Fruit fly (Drosophila melanogaster) whole organism, prepupa: ENCODE measurements around the gene emc.

Source experiments
- CG32006 ChIP-seq: fragments of 200-800 bp; sonication (Bioruptor generic); optimal IDR thresholded peaks from 3 replicates; lab custom pipeline; 2017; ENCODE audit warnings: missing biosample characterization, mild to moderate bottlenecking, missing genetic modification characterization
- CG34406 ChIP-seq: fragments of 200-800 bp; sonication (Bioruptor generic); optimal IDR thresholded peaks from 3 replicates; lab custom pipeline; 2016; ENCODE audit warnings: missing biosample characterization, missing genetic modification characterization
- CG6163 ChIP-seq: fragments of 200-800 bp; sonication (Bioruptor generic); IDR thresholded peaks from 3 replicates; pipeline ENCODE4 v1.3.6; 2022; ENCODE audit warnings: missing biosample characterization, missing genetic modification characterization
- CG6808 ChIP-seq: fragments of 200-800 bp; sonication (Bioruptor generic); optimal IDR thresholded peaks from 3 replicates; lab custom pipeline; 2017; ENCODE audit warnings: missing biosample characterization, missing genetic modification characterization, mild to moderate bottlenecking, moderate library complexity, missing genetic modification reagents
- CG6854 ChIP-seq: fragments of 200-800 bp; sonication (Bioruptor generic); optimal IDR thresholded peaks from 2 replicates; lab custom pipeline; 2017; ENCODE audit warnings: missing biosample characterization, mild to moderate bottlenecking, missing genetic modification characterization
- CG7368 ChIP-seq: fragments of 200-800 bp; sonication (Bioruptor generic); optimal IDR thresholded peaks from 3 replicates; lab custom pipeline; 2016; ENCODE audit warnings: missing biosample characterization, missing genetic modification characterization
- CG8319 ChIP-seq: fragments of 200-800 bp; sonication (Bioruptor generic); optimal IDR thresholded peaks from 3 replicates; lab custom pipeline; 2016; ENCODE audit warnings: missing biosample characterization, missing genetic modification characterization
- CG9139 ChIP-seq: fragments of 200-800 bp; sonication (Bioruptor generic); optimal IDR thresholded peaks from 3 replicates; lab custom pipeline; 2017; ENCODE audit warnings: missing biosample characterization, mild to moderate bottlenecking, missing genetic modification characterization
- Eip75B ChIP-seq: fragments of 200-800 bp; sonication (Bioruptor generic); optimal IDR thresholded peaks from 3 replicates; lab custom pipeline; 2016; ENCODE audit warnings: missing biosample characterization, missing genetic modification characterization
- Gug ChIP-seq: fragments of 200-800 bp; sonication (Bioruptor generic); IDR thresholded peaks from 2 replicates; pipeline ENCODE4 v1.3.6; 2022; ENCODE audit warnings: missing biosample characterization, missing genetic modification characterization
- Hr4 ChIP-seq: fragments of 200-800 bp; sonication (Bioruptor generic); optimal IDR thresholded peaks from 3 replicates; lab custom pipeline; 2016; ENCODE audit warnings: missing biosample characterization, missing genetic modification characterization
- Met ChIP-seq: fragments of 200-800 bp; sonication (Bioruptor generic); optimal IDR thresholded peaks from 3 replicates; lab custom pipeline; 2016; ENCODE audit warnings: missing biosample characterization, missing genetic modification characterization
- Smox ChIP-seq: fragments of 200-800 bp; sonication (Bioruptor generic); optimal IDR thresholded peaks from 3 replicates; lab custom pipeline; 2016; ENCODE audit warnings: missing biosample characterization, missing genetic modification characterization
- Sox102F ChIP-seq: fragments of 200-800 bp; sonication (Bioruptor generic); optimal IDR thresholded peaks from 2 replicates; lab custom pipeline; 2016; ENCODE audit warnings: missing biosample characterization, mild to moderate bottlenecking, missing genetic modification characterization
- cyc ChIP-seq: fragments of 200-800 bp; sonication (Bioruptor generic); optimal IDR thresholded peaks from 3 replicates; lab custom pipeline; 2016; ENCODE audit warnings: missing biosample characterization, missing genetic modification characterization
- dsx ChIP-seq: fragments of 200-800 bp; optimal IDR thresholded peaks from 3 replicates; lab custom pipeline; 2019; ENCODE audit warnings: missing biosample characterization, mild to moderate bottlenecking, missing genetic modification characterization, moderate library complexity; ENCODE audit not compliant: poor library complexity, severe bottlenecking
- eg ChIP-seq: fragments of 200-800 bp; sonication (Bioruptor generic); IDR thresholded peaks from 3 replicates; pipeline ENCODE4 v1.3.6; 2022; ENCODE audit warnings: missing biosample characterization, missing genetic modification characterization
- fkh ChIP-seq: fragments of 200-800 bp; sonication (Bioruptor generic); optimal IDR thresholded peaks from 3 replicates; lab custom pipeline; 2017; ENCODE audit warnings: missing biosample characterization, mild to moderate bottlenecking, missing genetic modification characterization, moderate library complexity
- net ChIP-seq: fragments of 200-800 bp; sonication (Bioruptor generic); optimal IDR thresholded peaks from 3 replicates; lab custom pipeline; 2016; ENCODE audit warnings: missing biosample characterization, missing genetic modification characterization
- ss ChIP-seq, 2 experiments: fragments of 200-800 bp; sonication (Bioruptor generic); optimal IDR thresholded peaks; 2 replicates in 1 of 2; 3 replicates in 1 of 2; lab custom pipeline; 2017 to 2018; ENCODE audit warnings: mild to moderate bottlenecking in 2 of 2, missing biosample characterization in 2 of 2, missing genetic modification characterization in 2 of 2, moderate library complexity in 1 of 2
- vri ChIP-seq: fragments of 200-800 bp; sonication (Bioruptor generic); optimal IDR thresholded peaks from 3 replicates; lab custom pipeline; 2016; ENCODE audit warnings: missing biosample characterization, mild to moderate bottlenecking, missing genetic modification characterization

emc gene

DNA sequence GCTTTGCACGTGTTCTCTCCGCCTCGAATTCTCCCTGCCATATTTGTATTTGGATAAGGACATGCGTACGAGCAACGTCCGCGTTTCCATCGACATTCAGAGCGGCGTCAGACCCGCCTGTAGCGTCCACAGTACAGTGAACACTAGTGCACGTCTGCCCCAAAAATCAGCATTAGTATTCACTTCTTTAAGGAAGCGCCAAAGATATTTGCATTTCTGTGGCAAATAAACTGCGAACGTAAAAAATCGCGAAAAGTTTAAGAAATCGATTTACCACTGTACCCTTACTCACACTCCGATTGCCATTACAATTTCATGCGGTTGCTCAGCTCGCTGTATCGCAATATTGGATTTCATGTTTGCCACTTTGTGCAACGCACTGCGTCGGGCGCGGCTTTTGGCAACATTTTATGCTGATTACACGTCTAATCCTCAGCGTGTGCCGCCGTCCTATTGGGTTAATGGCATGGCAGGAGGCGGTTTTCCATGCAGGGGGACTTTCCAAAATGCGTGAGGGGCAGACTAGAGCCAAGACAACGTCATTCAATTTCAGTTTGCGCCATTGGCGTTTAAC is 53.6 kb downstream of the emc start (continued):
- TF ChIP-seq Smox (peak; percentile 98), CG6808 (GFP tag; lab: Kevin White, UChicago) (peak; percentile 84), CG8319 (GFP tag; lab: Kevin White, UChicago) (peak; percentile 96), eg (GFP tag; lab: Robert Waterston, UW) (peak; percentile 97), CG32006 (GFP tag; lab: Kevin White, UChicago) (peak; percentile 89), CG6163 (peak; percentile 99), Eip75B (GFP tag; lab: Kevin White, UChicago) (peak; percentile 96), CG9139 (GFP tag; lab: Kevin White, UChicago) (peak; percentile 84), fkh (peak; percentile 34), Sox102F (GFP tag; lab: Kevin White, UChicago) (peak; percentile 99), cyc (GFP tag; lab: Kevin White, UChicago) (peak; percentile 99), Hr4 (GFP tag; lab: Kevin White, UChicago) (peak; percentile 95), ss (GFP tag; optimal IDR thresholded peaks at IDR 0.05; lab: Kevin White, UChicago) (peak; percentile 91 to 92), net (GFP tag; lab: Kevin White, UChicago) (peak; percentile 95), Gug (GFP tag; lab: Robert Waterston, UW) (peak; percentile 89), CG34406 (GFP tag; lab: Kevin White, UChicago) (peak; percentile 96), CG6854 (GFP tag; lab: Kevin White, UChicago) (peak; percentile 97), vri (GFP tag; lab: Kevin White, UChicago) (peak; percentile 96), CG7368 (GFP tag; lab: Kevin White, UChicago) (peak; percentile 97), Met (GFP tag; lab: Kevin White, UChicago) (peak; percentile 99), dsx (GFP tag; lab: Kevin White, UChicago) (peak; percentile 92)
